Fruit fly (Drosophila melanogaster) whole organism, embryonic: ENCODE results near the gene ics.

Experiments used
- Blimp-1 ChIP-seq: fragments of 200-800 bp; sonication (Bioruptor generic); optimal IDR thresholded peaks from 3 replicates; lab custom pipeline; 2018; ENCODE audit warnings: missing biosample characterization, missing genetic modification characterization, mild to moderate bottlenecking, moderate library complexity, missing genetic modification reagents
- CG10209 ChIP-seq: fragments of 200-800 bp; sonication (Bioruptor generic); optimal IDR thresholded peaks from 3 replicates; lab custom pipeline; 2017; ENCODE audit warnings: missing biosample characterization, mild to moderate bottlenecking, missing genetic modification characterization, missing genetic modification reagents
- CG10267 ChIP-seq: fragments of 200-800 bp; sonication (Bioruptor generic); optimal IDR thresholded peaks from 2 replicates; lab custom pipeline; 2018; ENCODE audit warnings: missing biosample characterization, mild to moderate bottlenecking, missing genetic modification characterization, moderate library complexity
- CG10565 ChIP-seq: fragments of 200-800 bp; sonication (Bioruptor generic); optimal IDR thresholded peaks from 3 replicates; lab custom pipeline; 2016; ENCODE audit warnings: missing biosample characterization, mild to moderate bottlenecking, missing genetic modification characterization
- CG10979 ChIP-seq: fragments of 200-800 bp; sonication (Bioruptor generic); optimal IDR thresholded peaks from 2 replicates; lab custom pipeline; 2018; ENCODE audit warnings: missing biosample characterization, mild to moderate bottlenecking, missing genetic modification characterization, moderate library complexity
- CG11504 ChIP-seq: fragments of 200-800 bp; sonication (Bioruptor generic); optimal IDR thresholded peaks from 3 replicates; lab custom pipeline; 2019; ENCODE audit warnings: missing biosample characterization, mild to moderate bottlenecking, missing genetic modification characterization, moderate library complexity
- CG12391 ChIP-seq: fragments of 200-800 bp; sonication (Bioruptor generic); optimal IDR thresholded peaks from 3 replicates; lab custom pipeline; 2018; ENCODE audit warnings: missing biosample characterization, mild to moderate bottlenecking, missing genetic modification characterization, moderate library complexity
- CG17361 ChIP-seq: fragments of 200-800 bp; sonication (Bioruptor generic); IDR thresholded peaks from 3 replicates; pipeline ENCODE4 v1.3.6; 2022; ENCODE audit warnings: missing biosample characterization, missing genetic modification characterization
- CG1792 ChIP-seq: fragments of 200-800 bp; sonication (Bioruptor generic); optimal IDR thresholded peaks from 2 replicates; lab custom pipeline; 2016; ENCODE audit warnings: missing biosample characterization, missing genetic modification characterization
- CG18262 ChIP-seq: fragments of 200-800 bp; optimal IDR thresholded peaks from 3 replicates; lab custom pipeline; 2019; ENCODE audit warnings: missing biosample characterization, mild to moderate bottlenecking, missing genetic modification characterization, moderate library complexity
- CG18599 ChIP-seq: fragments of 200-800 bp; sonication (Bioruptor generic); optimal IDR thresholded peaks from 3 replicates; lab custom pipeline; 2017; ENCODE audit warnings: missing biosample characterization, missing genetic modification characterization, mild to moderate bottlenecking, moderate library complexity, missing genetic modification reagents
- CG2116 ChIP-seq: fragments of 200-800 bp; sonication (Bioruptor generic); optimal IDR thresholded peaks from 3 replicates; lab custom pipeline; 2018; ENCODE audit warnings: missing biosample characterization, mild to moderate bottlenecking, missing genetic modification characterization
- CG2712 ChIP-seq: fragments of 200-800 bp; optimal IDR thresholded peaks from 3 replicates; lab custom pipeline; 2019; ENCODE audit warnings: missing biosample characterization, mild to moderate bottlenecking, missing genetic modification characterization, moderate library complexity
- CG3065 ChIP-seq: fragments of 200-800 bp; sonication (Bioruptor generic); optimal IDR thresholded peaks from 2 replicates; lab custom pipeline; 2016; ENCODE audit warnings: missing biosample characterization, missing genetic modification characterization
- CG4404 ChIP-seq: fragments of 200-800 bp; sonication (Bioruptor generic); IDR thresholded peaks from 2 replicates; pipeline ENCODE4 v1.3.6; 2022; ENCODE audit warnings: missing biosample characterization, missing genetic modification characterization
- CG4617 ChIP-seq: fragments of 200-800 bp; sonication (Bioruptor generic); optimal IDR thresholded peaks from 3 replicates; lab custom pipeline; 2016; ENCODE audit warnings: missing biosample characterization, missing genetic modification characterization, borderline replicate concordance
- CG7928 ChIP-seq: fragments of 200-800 bp; sonication (Bioruptor generic); optimal IDR thresholded peaks from 2 replicates; lab custom pipeline; 2017; ENCODE audit warnings: missing biosample characterization, mild to moderate bottlenecking, missing genetic modification characterization
- CG8290 ChIP-seq, 3 experiments: fragments of 200-800 bp; sonication (Bioruptor generic); optimal IDR thresholded peaks; 2 replicates each; lab custom pipeline; 2016 to 2019; ENCODE audit warnings: missing biosample characterization in 3 of 3, missing genetic modification characterization in 3 of 3, mild to moderate bottlenecking in 2 of 3, moderate library complexity in 1 of 3
- CG8388 ChIP-seq: fragments of 200-800 bp; sonication (Bioruptor generic); optimal IDR thresholded peaks from 2 replicates; lab custom pipeline; 2019; ENCODE audit warnings: missing biosample characterization, mild to moderate bottlenecking, missing genetic modification characterization, moderate library complexity
- CG8924 ChIP-seq: fragments of 200-800 bp; optimal IDR thresholded peaks from 3 replicates; lab custom pipeline; 2019; ENCODE audit warnings: missing biosample characterization, mild to moderate bottlenecking, missing genetic modification characterization, moderate library complexity
- Dp ChIP-seq: fragments of 200-800 bp; sonication (Bioruptor generic); optimal IDR thresholded peaks from 2 replicates; lab custom pipeline; 2018; ENCODE audit warnings: missing biosample characterization, mild to moderate bottlenecking, missing genetic modification characterization, moderate library complexity
- Drgx ChIP-seq: fragments of 200-800 bp; sonication (Bioruptor generic); IDR thresholded peaks from 2 replicates; pipeline ENCODE4 v1.3.6; 2022; ENCODE audit warnings: missing biosample characterization, missing genetic modification characterization
- E2f2 ChIP-seq: fragments of 200-800 bp; sonication (Bioruptor generic); IDR thresholded peaks from 2 replicates; pipeline ENCODE4 v1.3.6; 2022; ENCODE audit warnings: missing biosample characterization, missing genetic modification characterization
- H15 ChIP-seq: fragments of 200-800 bp; sonication (Bioruptor generic); IDR thresholded peaks from 3 replicates; pipeline ENCODE4 v1.3.6; 2022; ENCODE audit warnings: missing biosample characterization, missing genetic modification characterization
- HmgD ChIP-seq: fragments of 200-800 bp; sonication (Bioruptor generic); optimal IDR thresholded peaks from 3 replicates; lab custom pipeline; 2016; ENCODE audit warnings: missing biosample characterization, missing genetic modification characterization
- Med ChIP-seq: fragments of 200-800 bp; sonication (Bioruptor generic); peaks from one replicate; lab custom pipeline; 2016; ENCODE audit warnings: missing biosample characterization, missing genetic modification characterization, mild to moderate bottlenecking, inconsistent platforms, moderate library complexity
- Oli ChIP-seq: fragments of 200-800 bp; sonication (Bioruptor generic); optimal IDR thresholded peaks from 2 replicates; lab custom pipeline; 2018; ENCODE audit warnings: missing biosample characterization, mild to moderate bottlenecking, missing genetic modification characterization, moderate library complexity
- Rx ChIP-seq: fragments of 200-800 bp; sonication (Bioruptor generic); IDR thresholded peaks from 2 replicates; pipeline ENCODE4 v1.3.6; 2022; ENCODE audit warnings: missing biosample characterization, missing genetic modification characterization
- Sox100B ChIP-seq: fragments of 200-800 bp; sonication (Bioruptor generic); optimal IDR thresholded peaks from 3 replicates; lab custom pipeline; 2018; ENCODE audit warnings: missing biosample characterization, mild to moderate bottlenecking, missing genetic modification characterization
- Xrp1 ChIP-seq: fragments of 200-800 bp; sonication (Bioruptor generic); IDR thresholded peaks from 2 replicates; pipeline ENCODE4 v1.3.6; 2022; ENCODE audit warnings: missing biosample characterization, missing genetic modification characterization
- bcd ChIP-seq: fragments of 200-800 bp; sonication (Bioruptor generic); optimal IDR thresholded peaks from 2 replicates; lab custom pipeline; 2017; ENCODE audit warnings: missing biosample characterization, mild to moderate bottlenecking, missing genetic modification characterization
- bsh ChIP-seq, 2 experiments: fragments of 200-800 bp; sonication (Bioruptor generic); optimal IDR thresholded peaks; 2 replicates each; lab custom pipeline; 2017 to 2018; ENCODE audit warnings: mild to moderate bottlenecking in 2 of 2, missing biosample characterization in 2 of 2, missing genetic modification characterization in 2 of 2, moderate library complexity in 1 of 2
- cato ChIP-seq: fragments of 200-800 bp; sonication (Bioruptor generic); optimal IDR thresholded peaks from 2 replicates; lab custom pipeline; 2016; ENCODE audit warnings: missing biosample characterization, missing genetic modification characterization, borderline replicate concordance
- chif ChIP-seq, 2 experiments: fragments of 200-800 bp; sonication (Bioruptor generic); optimal IDR thresholded peaks; 3 replicates each; lab custom pipeline; 2016; ENCODE audit warnings: missing biosample characterization in 2 of 2, missing genetic modification characterization in 2 of 2
- dmrt11E ChIP-seq: fragments of 200-800 bp; sonication (Bioruptor generic); optimal IDR thresholded peaks from 3 replicates; lab custom pipeline; 2018; ENCODE audit warnings: missing biosample characterization, mild to moderate bottlenecking, missing genetic modification characterization, moderate library complexity
- fd3F ChIP-seq: fragments of 200-800 bp; sonication (Bioruptor generic); optimal IDR thresholded peaks from 2 replicates; lab custom pipeline; 2018; ENCODE audit warnings: missing biosample characterization, mild to moderate bottlenecking, missing genetic modification characterization, moderate library complexity
- fd96Cb ChIP-seq: fragments of 200-800 bp; sonication (Bioruptor generic); optimal IDR thresholded peaks from 2 replicates; lab custom pipeline; 2018; ENCODE audit warnings: missing biosample characterization, mild to moderate bottlenecking, missing genetic modification characterization, moderate library complexity
- fu2 ChIP-seq: fragments of 200-800 bp; sonication (Bioruptor generic); optimal IDR thresholded peaks from 2 replicates; lab custom pipeline; 2016; ENCODE audit warnings: missing biosample characterization, missing genetic modification characterization
- gem ChIP-seq: fragments of 200-800 bp; sonication (Bioruptor generic); optimal IDR thresholded peaks from 2 replicates; lab custom pipeline; 2019; ENCODE audit warnings: missing biosample characterization, mild to moderate bottlenecking, missing genetic modification characterization, moderate library complexity
- lab ChIP-seq: fragments of 200-800 bp; sonication (Bioruptor generic); optimal IDR thresholded peaks from 3 replicates; lab custom pipeline; 2017; ENCODE audit warnings: missing biosample characterization, missing genetic modification characterization, mild to moderate bottlenecking, moderate library complexity, missing genetic modification reagents
- lola ChIP-seq, 3 experiments: fragments of >200 bp in 2 of 3; fragments of 200-800 bp in 1 of 3; sonication (Bioruptor generic) in 1 of 3; optimal IDR thresholded peaks; 2 replicates each; lab custom pipeline; 2017 to 2019; ENCODE audit warnings: missing biosample characterization in 3 of 3, missing genetic modification characterization in 3 of 3, mild to moderate bottlenecking in 1 of 3, moderate library complexity in 1 of 3
- org-1 ChIP-seq: fragments of 200-800 bp; sonication (Bioruptor generic); optimal IDR thresholded peaks from 2 replicates; lab custom pipeline; 2017; ENCODE audit warnings: missing biosample characterization, missing genetic modification characterization
- phol ChIP-seq: fragments of 200-800 bp; sonication (Bioruptor generic); optimal IDR thresholded peaks from 3 replicates; lab custom pipeline; 2018; ENCODE audit warnings: missing biosample characterization, mild to moderate bottlenecking, missing genetic modification characterization, moderate library complexity
- repo ChIP-seq: fragments of 200-800 bp; sonication (Bioruptor generic); optimal IDR thresholded peaks from 2 replicates; lab custom pipeline; 2016; ENCODE audit warnings: missing biosample characterization, missing genetic modification characterization
- ro ChIP-seq: fragments of 200-800 bp; sonication (Bioruptor generic); IDR thresholded peaks from 2 replicates; pipeline ENCODE4 v1.3.6; 2022; ENCODE audit warnings: missing biosample characterization, missing genetic modification characterization
- sens ChIP-seq: fragments of 200-800 bp; sonication (Bioruptor generic); peaks from one replicate; lab custom pipeline; 2016; ENCODE audit warnings: missing biosample characterization, missing genetic modification characterization
- slou ChIP-seq: fragments of 200-800 bp; sonication (Bioruptor generic); optimal IDR thresholded peaks from 3 replicates; lab custom pipeline; 2016; ENCODE audit warnings: missing biosample characterization, missing genetic modification characterization
- sob ChIP-seq: fragments of 200-800 bp; sonication (Bioruptor generic); IDR thresholded peaks from 2 replicates; pipeline ENCODE4 v1.3.6; 2022; ENCODE audit warnings: missing biosample characterization, missing genetic modification characterization
- tio ChIP-seq: fragments of 200-800 bp; sonication (Bioruptor generic); optimal IDR thresholded peaks from 2 replicates; lab custom pipeline; 2017; ENCODE audit warnings: missing biosample characterization, missing genetic modification characterization, inconsistent platforms

The ics gene

dm6 chr2L:13613720-13614119 lies 28.7 kb downstream of the ics start (continued):
- peak; percentile 38 for TF ChIP-seq Sox100B (GFP tag; lab: Kevin White, UChicago)
- TF ChIP-seq ro (GFP tag; lab: Robert Waterston, UW): no peak
- peak in 1 of 3 experiments; percentile 38 for TF ChIP-seq lola (GFP tag; optimal IDR thresholded peaks at IDR 0.05; lab: Kevin White, UChicago)
- peak; percentile 3 for TF ChIP-seq tio
- peak; percentile 29 for TF ChIP-seq fd96Cb (tag; lab: Kevin White, UChicago)
- TF ChIP-seq CG10565: no peak
- TF ChIP-seq lab (GFP tag; lab: Kevin White, UChicago): peak; percentile 21
- TF ChIP-seq Oli (tag; lab: Kevin White, UChicago): peak; percentile 10
- TF ChIP-seq HmgD: no peak
- no peak for TF ChIP-seq CG8290 (GFP tag; optimal IDR thresholded peaks at IDR 0.05; lab: Kevin White, UChicago)
- TF ChIP-seq CG8290 (tag; optimal IDR thresholded peaks at IDR 0.05; lab: Kevin White, UChicago): no peak
- peak; percentile 63 for TF ChIP-seq CG10979 (tag; lab: Kevin White, UChicago)
- TF ChIP-seq CG8388 (GFP tag; lab: Kevin White, UChicago): peak; percentile 35
- TF ChIP-seq Xrp1: peak; percentile 53; the same call in 1 of the 2 replicates
- TF ChIP-seq CG10267 (tag; lab: Kevin White, UChicago): peak; percentile 33
- peak; percentile 24 for TF ChIP-seq dmrt11E (tag; lab: Kevin White, UChicago)
- no peak for TF ChIP-seq sob (GFP tag; lab: Robert Waterston, UW)
- TF ChIP-seq gem: peak; percentile 61
- TF ChIP-seq CG8924 (tag; lab: Kevin White, UChicago): peak; percentile 20
- peak; percentile 54 for TF ChIP-seq CG11504 (tag; lab: Kevin White, UChicago)
- no peak for TF ChIP-seq Dp (GFP tag; lab: Kevin White, UChicago)
- no peak for TF ChIP-seq Rx
- peak; percentile 89 for TF ChIP-seq sens
- peak; percentile 57; the same call in 2 of the 3 replicates for TF ChIP-seq CG17361 (GFP tag; lab: Robert Waterston, UW)
- TF ChIP-seq CG4617: no peak
- TF ChIP-seq fu2: no peak
- TF ChIP-seq bsh (GFP tag; optimal IDR thresholded peaks at IDR 0.05; lab: Kevin White, UChicago): peak; percentile 40 to 50
- peak; percentile 68 for TF ChIP-seq CG2712
- TF ChIP-seq Blimp-1 (GFP tag; lab: Kevin White, UChicago): peak; percentile 52
- peak; percentile 29 for TF ChIP-seq CG18599
- TF ChIP-seq phol (tag; lab: Kevin White, UChicago): peak; percentile 61
- peak; percentile 57 for TF ChIP-seq CG18262
- TF ChIP-seq fd3F (GFP tag; lab: Kevin White, UChicago): no peak
- peak; percentile 26 for TF ChIP-seq bcd (GFP tag; lab: Kevin White, UChicago)
- no peak for TF ChIP-seq CG4404 (GFP tag; lab: Robert Waterston, UW)
- TF ChIP-seq CG10209 (GFP tag; lab: Kevin White, UChicago): peak; percentile 8
- TF ChIP-seq, all 482 proteins: peak for 43

- TF ChIP-seq CG3065: no peak
- TF ChIP-seq CG2116 (GFP tag; lab: Kevin White, UChicago): no peak
- no peak for TF ChIP-seq H15
- no peak for TF ChIP-seq CG7928 (GFP tag; lab: Kevin White, UChicago)
- TF ChIP-seq slou (GFP tag; lab: Kevin White, UChicago): no peak
- no peak for TF ChIP-seq CG1792 (GFP tag; lab: Kevin White, UChicago)
- no peak for TF ChIP-seq chif (GFP tag; optimal IDR thresholded peaks at IDR 0.05; lab: Kevin White, UChicago)
- no peak for TF ChIP-seq Drgx (GFP tag; lab: Robert Waterston, UW)
- no peak for TF ChIP-seq org-1
- no peak for TF ChIP-seq repo (GFP tag; lab: Kevin White, UChicago)
- TF ChIP-seq cato (GFP tag; lab: Kevin White, UChicago): no peak
- TF ChIP-seq E2f2 (GFP tag; lab: Robert Waterston, UW): no peak
- no peak for TF ChIP-seq CG12391 (tag; lab: Kevin White, UChicago)
- TF ChIP-seq Med (GFP tag; lab: Kevin White, UChicago): no peak
These were observed 30.5 kb downstream of the ics start for dm6 chr2L:13611860-13612259.
